Fruit fly (Drosophila melanogaster): ENCODE results near the gene CG42355.

Gene CG42355

dm6 chr3L:2038124-2038523 is at the start of gene CG42355:
Gene CG42355 (minus strand): TSS chr3L:2038224.
- TF ChIP-seq rn (GFP tag; IDR thresholded peaks at IDR 0.05) (no peak), CG34367 (tag; optimal IDR thresholded peaks at IDR 0.05) (no peak), CG8159 (tag; optimal IDR thresholded peaks at IDR 0.05) (no peak), gl (tag; optimal IDR thresholded peaks at IDR 0.05) (no peak), CG4496 (GFP tag; IDR thresholded peaks at IDR 0.05) (no peak), CG32121 (GFP tag; IDR thresholded peaks at IDR 0.05) (no peak), CG15710 (tag; optimal IDR thresholded peaks at IDR 0.05) (no peak), CG10348 (GFP tag; IDR thresholded peaks at IDR 0.05) (no peak), CG13204 (GFP tag; optimal IDR thresholded peaks at IDR 0.05) (no peak), CG17806 (tag; optimal IDR thresholded peaks at IDR 0.05) (no peak), Pif1A (GFP tag; optimal IDR thresholded peaks at IDR 0.05) (no peak)

dm6 chr3L:2026691-2027090 is 11.3 kb downstream of the CG42355 start, which contains the start of gene Grl62c:
Gene Grl62c (plus strand): TSS chr3L:2026991.
- TF ChIP-seq rn (GFP tag; IDR thresholded peaks at IDR 0.05) (no peak), EcR (GFP tag; optimal IDR thresholded peaks at IDR 0.05) (no peak), D1 (tag; optimal IDR thresholded peaks at IDR 0.05) (no peak), CG17806 (tag; optimal IDR thresholded peaks at IDR 0.05) (no peak), CG8301 (tag; optimal IDR thresholded peaks at IDR 0.05) (no peak), CG9948 (tag; optimal IDR thresholded peaks at IDR 0.05) (no peak), Pif1B (GFP tag; optimal IDR thresholded peaks at IDR 0.05) (no peak), CG12605 (GFP tag; IDR thresholded peaks at IDR 0.05) (no peak), CG15710 (tag; optimal IDR thresholded peaks at IDR 0.05) (no peak), CG8159 (tag; optimal IDR thresholded peaks at IDR 0.05) (no peak), CG32121 (GFP tag; IDR thresholded peaks at IDR 0.05) (no peak), CG13204 (GFP tag; optimal IDR thresholded peaks at IDR 0.05) (no peak), Ets98B (GFP tag; IDR thresholded peaks at IDR 0.05) (no peak), CG4496 (GFP tag; IDR thresholded peaks at IDR 0.05) (no peak), Pif1A (GFP tag; optimal IDR thresholded peaks at IDR 0.05) (no peak)

- TF ChIP-seq EcR (GFP tag; optimal IDR thresholded peaks at IDR 0.05) (no peak), Ets98B (GFP tag; IDR thresholded peaks at IDR 0.05) (no peak), CG15710 (tag; optimal IDR thresholded peaks at IDR 0.05) (no peak), CG14655 (GFP tag; optimal IDR thresholded peaks at IDR 0.05) (no peak), Pif1A (GFP tag; optimal IDR thresholded peaks at IDR 0.05) (no peak), CG17806 (tag; optimal IDR thresholded peaks at IDR 0.05) (no peak), CG9948 (tag; optimal IDR thresholded peaks at IDR 0.05) (no peak), CG8159 (tag; optimal IDR thresholded peaks at IDR 0.05) (no peak)
Measured at dm6 chr3L:2023291-2023690, 14.7 kb downstream of the CG42355 start, which contains the start of gene Grl62b. Gene Grl62b (minus strand): TSS chr3L:2023391.

- TF ChIP-seq CG10348 (GFP tag; IDR thresholded peaks at IDR 0.05) (no peak), CG13204 (GFP tag; optimal IDR thresholded peaks at IDR 0.05) (no peak), CG17806 (tag; optimal IDR thresholded peaks at IDR 0.05) (no peak), EcR (GFP tag; optimal IDR thresholded peaks at IDR 0.05) (no peak), gl (tag; optimal IDR thresholded peaks at IDR 0.05) (no peak), CG15710 (tag; optimal IDR thresholded peaks at IDR 0.05) (no peak), CG32121 (GFP tag; IDR thresholded peaks at IDR 0.05) (no peak), Snoo (tag; optimal IDR thresholded peaks at IDR 0.05) (no peak), CG4496 (GFP tag; IDR thresholded peaks at IDR 0.05) (no peak), D1 (tag; optimal IDR thresholded peaks at IDR 0.05) (no peak), Pif1B (GFP tag; optimal IDR thresholded peaks at IDR 0.05) (no peak), rn (GFP tag; IDR thresholded peaks at IDR 0.05) (no peak), Ets98B (GFP tag; IDR thresholded peaks at IDR 0.05) (no peak), CG8159 (tag; optimal IDR thresholded peaks at IDR 0.05) (no peak), CG14655 (GFP tag; optimal IDR thresholded peaks at IDR 0.05) (no peak), Pif1A (GFP tag; optimal IDR thresholded peaks at IDR 0.05) (no peak), CG9948 (tag; optimal IDR thresholded peaks at IDR 0.05) (no peak)
Measured at dm6 chr3L:2021858-2022257, 16.2 kb downstream of the CG42355 start, which contains the start of gene Grl62a. Gene Grl62a (minus strand): TSS chr3L:2021958.

- TF ChIP-seq D1 (tag; optimal IDR thresholded peaks at IDR 0.05) (no peak), CG14655 (GFP tag; optimal IDR thresholded peaks at IDR 0.05) (no peak), gl (tag; optimal IDR thresholded peaks at IDR 0.05) (no peak), CG17806 (tag; optimal IDR thresholded peaks at IDR 0.05) (no peak), Pif1A (GFP tag; optimal IDR thresholded peaks at IDR 0.05) (no peak), Pif1B (GFP tag; optimal IDR thresholded peaks at IDR 0.05) (no peak)
Measured at dm6 chr3L:2005551-2005950, 32.5 kb downstream of the CG42355 start, which contains the start of gene CG42841. Gene CG42841 (minus strand): TSS chr3L:2005651.

- TF ChIP-seq CG14655 (GFP tag; optimal IDR thresholded peaks at IDR 0.05) (no peak), CG17806 (tag; optimal IDR thresholded peaks at IDR 0.05) (no peak), CG8301 (tag; optimal IDR thresholded peaks at IDR 0.05) (no peak), D1 (tag; optimal IDR thresholded peaks at IDR 0.05) (no peak), fd96Ca (GFP tag; IDR thresholded peaks at IDR 0.05) (no peak), CG4496 (GFP tag; IDR thresholded peaks at IDR 0.05) (no peak), Snoo (tag; optimal IDR thresholded peaks at IDR 0.05) (no peak), CG34367 (tag; optimal IDR thresholded peaks at IDR 0.05) (no peak), gl (tag; optimal IDR thresholded peaks at IDR 0.05) (no peak), Ets98B (GFP tag; IDR thresholded peaks at IDR 0.05) (no peak), CG8159 (tag; optimal IDR thresholded peaks at IDR 0.05) (no peak), CG32121 (GFP tag; IDR thresholded peaks at IDR 0.05) (no peak), CG13204 (GFP tag; optimal IDR thresholded peaks at IDR 0.05) (no peak), EcR (GFP tag; optimal IDR thresholded peaks at IDR 0.05) (no peak), CG9948 (tag; optimal IDR thresholded peaks at IDR 0.05) (no peak), CG12605 (GFP tag; IDR thresholded peaks at IDR 0.05) (no peak), rn (GFP tag; IDR thresholded peaks at IDR 0.05) (no peak)
Measured at dm6 chr3L:2004732-2005131, 33.3 kb downstream of the CG42355 start.
